Fruit fly (Drosophila melanogaster) whole organism, embryonic: ENCODE data around the gene Dbp21E2.

Experiments used
- Abd-B ChIP-seq: fragments of 200-800 bp; sonication (Bioruptor generic); optimal IDR thresholded peaks from 2 replicates; lab custom pipeline; 2018; ENCODE audit warnings: missing biosample characterization, mild to moderate bottlenecking, missing genetic modification characterization, moderate library complexity
- B-H1 ChIP-seq: fragments of 200-800 bp; sonication (Bioruptor generic); IDR thresholded peaks from 3 replicates; pipeline ENCODE4 v1.3.6; 2022; ENCODE audit warnings: missing biosample characterization, missing genetic modification characterization
- B-H2 ChIP-seq: fragments of 200-800 bp; sonication (Bioruptor generic); optimal IDR thresholded peaks from 2 replicates; lab custom pipeline; 2018; ENCODE audit warnings: missing biosample characterization, mild to moderate bottlenecking, missing genetic modification characterization
- CG10654 ChIP-seq: fragments of 200-800 bp; sonication (Bioruptor generic); optimal IDR thresholded peaks from 2 replicates; lab custom pipeline; 2016; ENCODE audit warnings: missing biosample characterization, missing genetic modification characterization
- CG11093 ChIP-seq: fragments of 200-800 bp; sonication (Bioruptor generic); IDR thresholded peaks from 3 replicates; pipeline ENCODE4 v1.3.6; 2022; ENCODE audit warnings: missing biosample characterization, missing genetic modification characterization
- CG12155 ChIP-seq: fragments of 200-800 bp; sonication (Bioruptor generic); optimal IDR thresholded peaks from 3 replicates; lab custom pipeline; 2016; ENCODE audit warnings: missing biosample characterization, missing genetic modification characterization
- CG1233 ChIP-seq: fragments of 200-800 bp; sonication (Bioruptor generic); optimal IDR thresholded peaks from 4 replicates; lab custom pipeline; 2018; ENCODE audit warnings: missing biosample characterization, mild to moderate bottlenecking, missing genetic modification characterization
- CG13624 ChIP-seq: fragments of 200-800 bp; sonication (Bioruptor generic); optimal IDR thresholded peaks from 2 replicates; lab custom pipeline; 2016; ENCODE audit warnings: missing biosample characterization, missing genetic modification characterization
- CG15269 ChIP-seq: fragments of 200-800 bp; sonication (Bioruptor generic); optimal IDR thresholded peaks from 2 replicates; lab custom pipeline; 2018; ENCODE audit warnings: missing biosample characterization, mild to moderate bottlenecking, missing genetic modification characterization, moderate library complexity
- CG1529 ChIP-seq: fragments of 200-800 bp; sonication (Bioruptor generic); optimal IDR thresholded peaks from 3 replicates; lab custom pipeline; 2018; ENCODE audit warnings: missing biosample characterization, missing genetic modification characterization
- CG2129 ChIP-seq: fragments of 200-800 bp; sonication (Bioruptor generic); IDR thresholded peaks from 2 replicates; pipeline ENCODE4 v1.3.6; 2022; ENCODE audit warnings: missing biosample characterization, missing genetic modification characterization; ENCODE audit not compliant: partially characterized antibody
- CG31224 ChIP-seq: fragments of 200-800 bp; sonication (Bioruptor generic); IDR thresholded peaks from 2 replicates; pipeline ENCODE4 v1.3.6; 2022; ENCODE audit warnings: missing biosample characterization, missing genetic modification characterization
- CG31441 ChIP-seq: fragments of 200-800 bp; sonication (Bioruptor generic); IDR thresholded peaks from 2 replicates; pipeline ENCODE4 v1.3.6; 2022; ENCODE audit warnings: missing biosample characterization, missing genetic modification characterization
- CG32767 ChIP-seq: fragments of 200-800 bp; sonication (Bioruptor generic); IDR thresholded peaks from 2 replicates; pipeline ENCODE4 v1.3.6; 2022; ENCODE audit warnings: missing biosample characterization, missing genetic modification characterization
- CG34422 ChIP-seq: fragments of 200-800 bp; sonication (Bioruptor generic); IDR thresholded peaks from 3 replicates; pipeline ENCODE4 v1.3.6; 2022; ENCODE audit warnings: missing biosample characterization, missing genetic modification characterization
- CG3838 ChIP-seq: fragments of 200-800 bp; sonication (Bioruptor generic); optimal IDR thresholded peaks from 3 replicates; lab custom pipeline; 2016; ENCODE audit warnings: missing biosample characterization, missing genetic modification characterization
- CG6272 ChIP-seq: fragments of 200-800 bp; sonication (Bioruptor generic); IDR thresholded peaks from 2 replicates; pipeline ENCODE4 v1.3.6; 2022; ENCODE audit warnings: missing biosample characterization, missing genetic modification characterization
- CG6791 ChIP-seq: fragments of 200-800 bp; sonication (Bioruptor generic); IDR thresholded peaks from 3 replicates; pipeline ENCODE4 v1.3.6; 2022; ENCODE audit warnings: missing biosample characterization, missing genetic modification characterization; ENCODE audit not compliant: partially characterized antibody
- CG8765 ChIP-seq: fragments of 200-800 bp; sonication (Bioruptor generic); IDR thresholded peaks from 2 replicates; pipeline ENCODE4 v1.3.6; 2022; ENCODE audit warnings: missing biosample characterization, missing genetic modification characterization
- CG8944 ChIP-seq: fragments of 200-800 bp; sonication (Bioruptor generic); optimal IDR thresholded peaks from 3 replicates; lab custom pipeline; 2016; ENCODE audit warnings: missing biosample characterization, missing genetic modification characterization
- Dll ChIP-seq: fragments of 200-800 bp; sonication (Bioruptor generic); IDR thresholded peaks from 4 replicates; pipeline ENCODE4 v1.3.6; 2022; ENCODE audit warnings: missing biosample characterization, missing genetic modification characterization; ENCODE audit not compliant: partially characterized antibody
- E2f2 ChIP-seq: fragments of 200-800 bp; sonication (Bioruptor generic); IDR thresholded peaks from 2 replicates; pipeline ENCODE4 v1.3.6; 2022; ENCODE audit warnings: missing biosample characterization, missing genetic modification characterization
- Fer1 ChIP-seq: fragments of 200-800 bp; sonication (Bioruptor generic); optimal IDR thresholded peaks from 2 replicates; lab custom pipeline; 2017; ENCODE audit warnings: missing biosample characterization, mild to moderate bottlenecking, missing genetic modification characterization
- Fer2 ChIP-seq: fragments of 200-800 bp; sonication (Bioruptor generic); optimal IDR thresholded peaks from 2 replicates; lab custom pipeline; 2018; ENCODE audit warnings: missing biosample characterization, mild to moderate bottlenecking, missing genetic modification characterization, moderate library complexity
- Fer3 ChIP-seq: fragments of 200-800 bp; sonication (Bioruptor generic); optimal IDR thresholded peaks from 2 replicates; lab custom pipeline; 2018; ENCODE audit warnings: missing biosample characterization, mild to moderate bottlenecking, missing genetic modification characterization, moderate library complexity
- HmgZ ChIP-seq: fragments of 200-800 bp; sonication (Bioruptor generic); optimal IDR thresholded peaks from 2 replicates; lab custom pipeline; 2018; ENCODE audit warnings: missing biosample characterization, mild to moderate bottlenecking, missing genetic modification characterization
- Hr51 ChIP-seq, 2 experiments: fragments of 200-800 bp; sonication (Bioruptor generic); optimal IDR thresholded peaks; 2 replicates in 1 of 2; 3 replicates in 1 of 2; lab custom pipeline; 2016 to 2018; ENCODE audit warnings: missing biosample characterization in 2 of 2, missing genetic modification characterization in 2 of 2, mild to moderate bottlenecking in 1 of 2, moderate library complexity in 1 of 2
- Hr78 ChIP-seq, 2 experiments: fragments of 200-800 bp in 1 of 2; fragments of >200 bp in 1 of 2; sonication (Bioruptor generic) in 1 of 2; optimal IDR thresholded peaks; 2 replicates each; lab custom pipeline; 2017 to 2019; ENCODE audit warnings: missing biosample characterization in 2 of 2, missing genetic modification characterization in 2 of 2, mild to moderate bottlenecking in 1 of 2, moderate library complexity in 1 of 2
- Myb ChIP-seq: fragments of 200-800 bp; sonication (Bioruptor generic); optimal IDR thresholded peaks from 2 replicates; lab custom pipeline; 2016; ENCODE audit warnings: missing biosample characterization, missing genetic modification characterization
- NK7.1 ChIP-seq: fragments of 200-800 bp; sonication (Bioruptor generic); optimal IDR thresholded peaks from 3 replicates; lab custom pipeline; 2016; ENCODE audit warnings: missing biosample characterization, missing genetic modification characterization
- Pdp1 ChIP-seq, 2 experiments: fragments of 200-800 bp; sonication (Bioruptor generic); optimal IDR thresholded peaks; 3 replicates each; lab custom pipeline; 2016; ENCODE audit warnings: missing biosample characterization in 2 of 2, missing genetic modification characterization in 2 of 2, mild to moderate bottlenecking in 1 of 2, moderate library complexity in 1 of 2
- Ravus ChIP-seq: fragments of 200-800 bp; sonication (Bioruptor generic); IDR thresholded peaks from 2 replicates; pipeline ENCODE4 v1.3.6; 2022; ENCODE audit warnings: missing biosample characterization, missing genetic modification characterization
- Vsx1 ChIP-seq: fragments of 200-800 bp; sonication (Bioruptor generic); optimal IDR thresholded peaks from 2 replicates; lab custom pipeline; 2017; ENCODE audit warnings: missing biosample characterization, mild to moderate bottlenecking, missing genetic modification characterization, missing genetic modification reagents
- ab ChIP-seq: fragments of 200-800 bp; sonication (Bioruptor generic); optimal IDR thresholded peaks from 2 replicates; lab custom pipeline; 2016; ENCODE audit warnings: missing biosample characterization, missing genetic modification characterization
- ac ChIP-seq: fragments of 200-800 bp; sonication (Bioruptor generic); optimal IDR thresholded peaks from 3 replicates; lab custom pipeline; 2017; ENCODE audit warnings: missing biosample characterization, mild to moderate bottlenecking, missing genetic modification characterization
- aop ChIP-seq: fragments of 200-800 bp; sonication (Bioruptor generic); IDR thresholded peaks from 2 replicates; pipeline ENCODE4 v1.3.6; 2022; ENCODE audit warnings: missing biosample characterization, missing genetic modification characterization
- bigmax ChIP-seq: fragments of 200-800 bp; sonication (Bioruptor generic); optimal IDR thresholded peaks from 2 replicates; lab custom pipeline; 2018; ENCODE audit warnings: missing biosample characterization, mild to moderate bottlenecking, missing genetic modification characterization
- cato ChIP-seq: fragments of 200-800 bp; sonication (Bioruptor generic); optimal IDR thresholded peaks from 2 replicates; lab custom pipeline; 2016; ENCODE audit warnings: missing biosample characterization, missing genetic modification characterization, borderline replicate concordance
- da ChIP-seq: fragments of 200-800 bp; sonication (Bioruptor generic); optimal IDR thresholded peaks from 2 replicates; lab custom pipeline; 2016; ENCODE audit warnings: missing biosample characterization, missing genetic modification characterization
- dan ChIP-seq: fragments of 200-800 bp; sonication (Bioruptor generic); IDR thresholded peaks from 2 replicates; pipeline ENCODE4 v1.3.6; 2022; ENCODE audit warnings: missing biosample characterization, missing genetic modification characterization
- dmrt99B ChIP-seq: fragments of 200-800 bp; sonication (Bioruptor generic); optimal IDR thresholded peaks from 2 replicates; lab custom pipeline; 2018; ENCODE audit warnings: missing biosample characterization, mild to moderate bottlenecking, missing genetic modification characterization, moderate library complexity
- her ChIP-seq: fragments of 200-800 bp; sonication (Bioruptor generic); optimal IDR thresholded peaks from 2 replicates; lab custom pipeline; 2016; ENCODE audit warnings: missing biosample characterization, missing genetic modification characterization
- kah ChIP-seq: fragments of 200-800 bp; sonication (Bioruptor generic); optimal IDR thresholded peaks from 2 replicates; lab custom pipeline; 2018; ENCODE audit warnings: missing biosample characterization, mild to moderate bottlenecking, missing genetic modification characterization
- mirr ChIP-seq: fragments of 200-800 bp; sonication (Bioruptor generic); optimal IDR thresholded peaks from 3 replicates; lab custom pipeline; 2018; ENCODE audit warnings: missing biosample characterization, mild to moderate bottlenecking, missing genetic modification characterization
- pum ChIP-seq: fragments of 200-800 bp; sonication (Bioruptor generic); optimal IDR thresholded peaks from 2 replicates; lab custom pipeline; 2016; ENCODE audit warnings: missing biosample characterization, missing genetic modification characterization
- repo ChIP-seq: fragments of 200-800 bp; sonication (Bioruptor generic); optimal IDR thresholded peaks from 2 replicates; lab custom pipeline; 2016; ENCODE audit warnings: missing biosample characterization, missing genetic modification characterization
- sima ChIP-seq: fragments of 200-800 bp; sonication (Bioruptor generic); optimal IDR thresholded peaks from 2 replicates; lab custom pipeline; 2016; ENCODE audit warnings: missing biosample characterization, missing genetic modification characterization
- sug ChIP-seq: fragments of 200-800 bp; optimal IDR thresholded peaks from 2 replicates; lab custom pipeline; 2019; ENCODE audit warnings: missing biosample characterization, mild to moderate bottlenecking, missing genetic modification characterization, moderate library complexity
- ttk ChIP-seq: fragments of 200-800 bp; sonication (Bioruptor generic); IDR thresholded peaks from 2 replicates; pipeline ENCODE4 v2.1.2; 2022; ENCODE audit warnings: missing biosample characterization, missing genetic modification characterization
- unc-4 ChIP-seq: fragments of 200-800 bp; sonication (Bioruptor generic); IDR thresholded peaks from 2 replicates; pipeline ENCODE4 v1.3.6; 2022; ENCODE audit warnings: missing biosample characterization, missing genetic modification characterization; ENCODE audit not compliant: partially characterized antibody

The Dbp21E2 gene

DNA sequence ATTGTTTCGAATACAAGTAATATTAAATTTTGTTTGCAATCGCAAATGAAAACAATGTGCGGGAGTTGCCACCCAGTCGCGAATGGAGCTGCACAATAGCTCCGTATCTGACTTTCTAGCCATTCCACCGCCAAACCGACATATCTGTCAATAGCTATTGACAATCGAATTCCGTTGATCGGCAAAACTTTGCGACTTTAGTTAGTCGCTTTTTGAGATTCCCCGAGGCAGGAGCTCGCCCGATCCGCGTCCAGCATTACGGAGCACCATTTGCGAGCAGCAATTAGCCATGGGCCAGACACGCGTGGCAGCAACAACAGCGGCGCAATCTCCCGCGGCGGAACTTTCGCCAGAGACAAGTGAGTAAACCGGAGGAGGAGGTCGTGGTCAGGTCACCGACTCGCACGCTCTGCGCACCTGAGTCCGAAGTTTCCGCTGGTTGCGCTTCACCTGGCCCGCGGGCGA lies 41.3 kb downstream of the Dbp21E2 start, which contains the start of the genes CG4291 and kraken (continued):
- TF ChIP-seq Ravus (GFP tag; lab: Robert Waterston, UW) (no peak), B-H1 (GFP tag; lab: Robert Waterston, UW) (no peak; the same call in 2 of the 3 replicates), cato (GFP tag; lab: Kevin White, UChicago) (no peak), pum (GFP tag; lab: Kevin White, UChicago) (peak; percentile 43), CG3838 (GFP tag; lab: Kevin White, UChicago) (no peak), CG8765 (no peak), ab (no peak), unc-4 (GFP tag; lab: Robert Waterston, UW) (peak; percentile 22; the same call in 1 of the 2 replicates), CG12155 (GFP tag; lab: Kevin White, UChicago) (peak; percentile 66), CG6791 (GFP tag; lab: Robert Waterston, UW) (peak; percentile 56; the same call in 1 of the 3 replicates), sug (tag; lab: Kevin White, UChicago) (peak; percentile 69), CG2129 (GFP tag; lab: Robert Waterston, UW) (no peak), Abd-B (GFP tag; lab: Kevin White, UChicago) (no peak), CG13624 (GFP tag; lab: Kevin White, UChicago) (peak; percentile 71), Hr51 (GFP tag; optimal IDR thresholded peaks at IDR 0.05; lab: Kevin White, UChicago) (peak; percentile 10 to 12), her (peak; percentile 79), HmgZ (tag; lab: Kevin White, UChicago) (peak; percentile 83), CG1529 (GFP tag; lab: Kevin White, UChicago) (no peak), ttk (GFP tag; lab: Robert Waterston, UW) (peak; percentile 47; the same call in 1 of the 2 replicates), CG10654 (GFP tag; lab: Kevin White, UChicago) (no peak), ac (GFP tag; lab: Kevin White, UChicago) (no peak), CG31441 (peak; percentile 49; the same call in 1 of the 2 replicates), Hr78 (GFP tag; optimal IDR thresholded peaks at IDR 0.05; lab: Kevin White, UChicago) (peak in 1 of 2 experiments; percentile 84), dan (GFP tag; lab: Robert Waterston, UW) (no peak), dmrt99B (tag; lab: Kevin White, UChicago) (peak; percentile 35), CG6272 (GFP tag; lab: Robert Waterston, UW) (peak; percentile 9; the same call in 1 of the 2 replicates), B-H2 (GFP tag; lab: Kevin White, UChicago) (peak; percentile 85), sima (GFP tag; lab: Kevin White, UChicago) (no peak), CG32767 (GFP tag; lab: Robert Waterston, UW) (no peak), NK7.1 (GFP tag; lab: Kevin White, UChicago) (no peak), CG31224 (GFP tag; lab: Robert Waterston, UW) (peak; percentile 40), Dll (0 out of 4 replicates have a peak, but pooled peaks have one; percentile 37), Fer2 (peak; percentile 13), Myb (peak; percentile 61), CG8944 (GFP tag; lab: Kevin White, UChicago) (peak; percentile 43), Fer3 (tag; lab: Kevin White, UChicago) (peak; percentile 43), aop (peak; percentile 62; the same call in 1 of the 2 replicates), mirr (GFP tag; lab: Kevin White, UChicago) (peak; percentile 72), CG11093 (GFP tag; lab: Robert Waterston, UW) (0 out of 3 replicates have a peak, but pooled peaks have one; percentile 19), CG15269 (tag; lab: Kevin White, UChicago) (peak; percentile 61), E2f2 (GFP tag; lab: Robert Waterston, UW) (peak; percentile 48), CG34422 (GFP tag; lab: Robert Waterston, UW) (peak; percentile 80; the same call in 2 of the 3 replicates), Pdp1 (GFP tag; optimal IDR thresholded peaks at IDR 0.05; lab: Kevin White, UChicago) (peak; percentile 60 to 70), kah (GFP tag; lab: Kevin White, UChicago) (peak; percentile 57), repo (GFP tag; lab: Kevin White, UChicago) (no peak), bigmax (GFP tag; lab: Kevin White, UChicago) (no peak), Fer1 (GFP tag; lab: Kevin White, UChicago) (peak; percentile 53), CG1233 (GFP tag; lab: Kevin White, UChicago) (peak; percentile 2), da (GFP tag; lab: Kevin White, UChicago) (no peak), Vsx1 (GFP tag; lab: Kevin White, UChicago) (peak; percentile 79)
